Comparison of ENCODE assay signal across 1 fruit fly cellular context in the genomic region with DNA sequence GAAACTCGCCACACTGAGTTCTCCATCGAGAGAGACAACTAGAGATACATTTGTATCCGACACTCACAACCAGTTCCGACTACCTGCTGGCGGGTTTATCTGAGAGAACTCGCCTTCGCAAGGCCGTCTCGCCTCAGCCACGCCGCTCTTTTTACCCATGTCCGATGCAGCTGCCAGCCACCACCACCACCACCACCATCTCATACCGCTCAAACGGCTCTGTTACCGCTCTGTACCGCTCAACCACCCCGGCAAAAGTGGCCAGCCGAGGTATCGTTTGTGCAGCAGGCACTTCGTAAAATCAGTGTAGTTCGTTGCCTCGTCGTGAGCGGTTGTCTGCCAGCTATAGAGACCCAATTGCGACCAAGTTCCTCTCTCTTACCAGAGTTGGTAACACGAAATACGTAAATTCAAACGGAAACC.
TF ChIP-seq lines count a peak whose summit lies in the region.

A gene (plus strand): TSS at position 302 of the 423 bp plus-strand sequence.

TF ChIP-seq in whole organism, embryonic, 481 proteins besides CTCF, POLR2A, EP300 and RAD21 (continued from another document and continues in another):
- TF ChIP-seq mam (GFP tag; optimal IDR thresholded peaks at IDR 0.05; lab: Kevin White, UChicago) (no peak), CG2678 (tag; optimal IDR thresholded peaks at IDR 0.05; lab: Kevin White, UChicago) (peak; percentile 36), Camta (GFP tag; optimal IDR thresholded peaks at IDR 0.05; lab: Kevin White, UChicago) (no peak), Ada2b (GFP tag; IDR thresholded peaks at IDR 0.05; lab: Robert Waterston, UW) (0 out of 2 replicates have a peak, but pooled peaks have one; percentile 20), pfk (GFP tag; optimal IDR thresholded peaks at IDR 0.05; lab: Kevin White, UChicago) (peak; percentile 15), CG3847 (GFP tag; IDR thresholded peaks at IDR 0.05; lab: Robert Waterston, UW) (0 out of 2 replicates have a peak, but pooled peaks have one; percentile 10), org-1 (GFP tag; optimal IDR thresholded peaks at IDR 0.05; lab: Kevin White, UChicago) (no peak), CG2875 (GFP tag; optimal IDR thresholded peaks at IDR 0.05; lab: Kevin White, UChicago) (no peak), CG7745 (tag; optimal IDR thresholded peaks at IDR 0.05; lab: Kevin White, UChicago) (no peak), chinmo (GFP tag; IDR thresholded peaks at IDR 0.05; lab: Robert Waterston, UW; ENCODE audit: partially characterized antibody) (peak; percentile 98), vvl (GFP tag; IDR thresholded peaks at IDR 0.05; lab: Robert Waterston, UW) (peak; percentile 69), Max (GFP tag; optimal IDR thresholded peaks at IDR 0.05; lab: Kevin White, UChicago) (no peak), BEAF-32 (GFP tag; optimal IDR thresholded peaks at IDR 0.05; lab: Kevin White, UChicago) (no peak), MTF-1 (GFP tag; optimal IDR thresholded peaks at IDR 0.05; lab: Kevin White, UChicago; ENCODE audit: borderline replicate concordance) (peak; percentile 41), CG18599 (GFP tag; optimal IDR thresholded peaks at IDR 0.05; lab: Kevin White, UChicago) (peak; percentile 39), tio (GFP tag; optimal IDR thresholded peaks at IDR 0.05; lab: Kevin White, UChicago) (no peak), gro (GFP tag; optimal IDR thresholded peaks at IDR 0.05; lab: Kevin White, UChicago) (peak; percentile 41), pb (GFP tag; optimal IDR thresholded peaks at IDR 0.05; lab: Kevin White, UChicago) (peak; percentile 32), Opbp (GFP tag; IDR thresholded peaks at IDR 0.05; lab: Robert Waterston, UW; ENCODE audit: partially characterized antibody) (peak; percentile 68; the same call in 2 of the 3 replicates), hb (GFP tag; IDR thresholded peaks at IDR 0.05; lab: Robert Waterston, UW; ENCODE audit: partially characterized antibody) (no peak; the same call in 2 of the 3 replicates), toy (GFP tag; IDR thresholded peaks at IDR 0.05; lab: Robert Waterston, UW) (no peak), CG15601 (tag; optimal IDR thresholded peaks at IDR 0.05; lab: Kevin White, UChicago) (peak; percentile 29), CG16779 (GFP tag; IDR thresholded peaks at IDR 0.05; lab: Robert Waterston, UW) (peak; percentile 39; the same call in 1 of the 2 replicates), Adf1 (GFP tag; IDR thresholded peaks at IDR 0.05; lab: Robert Waterston, UW) (peak; percentile 38; the same call in 1 of the 2 replicates), psq (GFP tag; optimal IDR thresholded peaks at IDR 0.05; lab: Kevin White, UChicago) (no peak), CG31365 (tag; optimal IDR thresholded peaks at IDR 0.05; lab: Kevin White, UChicago) (peak; percentile 5), esg (GFP tag; conservative IDR thresholded peaks at IDR 0.05; lab: Robert Waterston, UW) (no peak), klu (GFP tag; IDR thresholded peaks at IDR 0.05; lab: Robert Waterston, UW) (no peak), NFAT (GFP tag; IDR thresholded peaks at IDR 0.05; lab: Robert Waterston, UW) (peak; percentile 64; the same call in 1 of the 2 replicates), gsb-n (tag; optimal IDR thresholded peaks at IDR 0.05; lab: Kevin White, UChicago) (peak; percentile 18), Aef1 (GFP tag; IDR thresholded peaks at IDR 0.05; lab: Robert Waterston, UW) (no peak), CG3726 (GFP tag; IDR thresholded peaks at IDR 0.05; lab: Robert Waterston, UW) (no peak; the same call in 2 of the 3 replicates), sim (GFP tag; IDR thresholded peaks at IDR 0.05; lab: Robert Waterston, UW) (0 out of 2 replicates have a peak, but pooled peaks have one; percentile 10), vnd (GFP tag; IDR thresholded peaks at IDR 0.05; lab: Robert Waterston, UW; ENCODE audit: partially characterized antibody) (0 out of 3 replicates have a peak, but pooled peaks have one; percentile 35), abd-A (tag; optimal IDR thresholded peaks at IDR 0.05; lab: Kevin White, UChicago) (peak; percentile 84), Ssrp (tag; optimal IDR thresholded peaks at IDR 0.05; lab: Kevin White, UChicago) (no peak), salm (tag; optimal IDR thresholded peaks at IDR 0.05; lab: Kevin White, UChicago) (peak; percentile 4), CG8089 (GFP tag; optimal IDR thresholded peaks at IDR 0.05; lab: Kevin White, UChicago) (peak; percentile 51), ranshi (GFP tag; IDR thresholded peaks at IDR 0.05; lab: Robert Waterston, UW) (peak; percentile 8; the same call in 1 of the 2 replicates), cwo (GFP tag; optimal IDR thresholded peaks at IDR 0.05; lab: Kevin White, UChicago) (peak; percentile 16), CG6254 (GFP tag; optimal IDR thresholded peaks at IDR 0.05; lab: Kevin White, UChicago) (peak; percentile 28), Bdp1 (GFP tag; optimal IDR thresholded peaks at IDR 0.05; lab: Kevin White, UChicago) (peak; percentile 12), CG8478 (optimal IDR thresholded peaks at IDR 0.05; lab: Kevin White, UChicago) (peak; percentile 40), Nf-YC (tag; optimal IDR thresholded peaks at IDR 0.05; lab: Kevin White, UChicago) (peak; percentile 56), tna (GFP tag; IDR thresholded peaks at IDR 0.05; lab: Robert Waterston, UW; ENCODE audit: partially characterized antibody) (peak; percentile 58; the same call in 1 of the 2 replicates), E2f2 (GFP tag; IDR thresholded peaks at IDR 0.05; lab: Robert Waterston, UW) (peak; percentile 33; the same call in 1 of the 2 replicates), odd (GFP tag; optimal IDR thresholded peaks at IDR 0.05; lab: Kevin White, UChicago) (peak; percentile 41), CG33557 (GFP tag; optimal IDR thresholded peaks at IDR 0.05; lab: Kevin White, UChicago) (peak; percentile 58), dimm (GFP tag; IDR thresholded peaks at IDR 0.05; lab: Robert Waterston, UW) (no peak), CG30020 (tag; optimal IDR thresholded peaks at IDR 0.05; lab: Kevin White, UChicago) (no peak), gce (GFP tag; IDR thresholded peaks at IDR 0.05; lab: Robert Waterston, UW) (peak; percentile 46; the same call in 1 of the 3 replicates), bsh (GFP tag; optimal IDR thresholded peaks at IDR 0.05; lab: Kevin White, UChicago) (peak in 1 of 2 experiments; percentile 25), CG3163 (GFP tag; optimal IDR thresholded peaks at IDR 0.05; lab: Kevin White, UChicago) (peak; percentile 64), NC2β (GFP tag; optimal IDR thresholded peaks at IDR 0.05; lab: Kevin White, UChicago) (peak; percentile 14), CG18476 (GFP tag; optimal IDR thresholded peaks at IDR 0.05; lab: Kevin White, UChicago) (no peak), CG12299 (tag; optimal IDR thresholded peaks at IDR 0.05; lab: Kevin White, UChicago) (no peak), chn (GFP tag; optimal IDR thresholded peaks at IDR 0.05; lab: Kevin White, UChicago) (peak; percentile 22), CG9932 (GFP tag; IDR thresholded peaks at IDR 0.05; lab: Robert Waterston, UW) (peak; percentile 35; the same call in 1 of the 2 replicates), kah (GFP tag; optimal IDR thresholded peaks at IDR 0.05; lab: Kevin White, UChicago) (peak; percentile 90), repo (GFP tag; optimal IDR thresholded peaks at IDR 0.05; lab: Kevin White, UChicago) (peak; percentile 35), ro (GFP tag; IDR thresholded peaks at IDR 0.05; lab: Robert Waterston, UW) (no peak), CG5953 (GFP tag; IDR thresholded peaks at IDR 0.05; lab: Robert Waterston, UW) (peak; percentile 48; the same call in 1 of the 2 replicates), sug (tag; optimal IDR thresholded peaks at IDR 0.05; lab: Kevin White, UChicago) (peak; percentile 38), stwl (tag; optimal IDR thresholded peaks at IDR 0.05; lab: Kevin White, UChicago) (peak; percentile 19), PHDP (tag; optimal IDR thresholded peaks at IDR 0.05; lab: Kevin White, UChicago) (peak; percentile 38), CHES-1-like (GFP tag; optimal IDR thresholded peaks at IDR 0.05; lab: Kevin White, UChicago) (peak; percentile 52), CG6272 (GFP tag; IDR thresholded peaks at IDR 0.05; lab: Robert Waterston, UW) (no peak), CG14860 (GFP tag; IDR thresholded peaks at IDR 0.05; lab: Robert Waterston, UW; ENCODE audit: partially characterized antibody) (no peak), CG2712 (tag; optimal IDR thresholded peaks at IDR 0.05; lab: Kevin White, UChicago) (peak; percentile 36), ac (GFP tag; optimal IDR thresholded peaks at IDR 0.05; lab: Kevin White, UChicago) (peak; percentile 83), Side (GFP tag; optimal IDR thresholded peaks at IDR 0.05; lab: Kevin White, UChicago) (peak; percentile 39), Gug (GFP tag; IDR thresholded peaks at IDR 0.05; lab: Robert Waterston, UW) (peak; percentile 44; the same call in 2 of the 4 replicates), stc (GFP tag; IDR thresholded peaks at IDR 0.05; lab: Robert Waterston, UW) (peak; percentile 67; the same call in 1 of the 2 replicates), CG6854 (GFP tag; optimal IDR thresholded peaks at IDR 0.05; lab: Kevin White, UChicago) (no peak), CG15514 (GFP tag; optimal IDR thresholded peaks at IDR 0.05; lab: Kevin White, UChicago) (peak; percentile 35), gem (tag; optimal IDR thresholded peaks at IDR 0.05; lab: Kevin White, UChicago) (no peak), Stat92E (GFP tag; optimal IDR thresholded peaks at IDR 0.05; lab: Kevin White, UChicago) (peak in 1 of 3 experiments; percentile 71), gfzf (GFP tag; optimal IDR thresholded peaks at IDR 0.05; lab: Kevin White, UChicago) (no peak), CG14014 (GFP tag; IDR thresholded peaks at IDR 0.05; lab: Robert Waterston, UW) (peak; percentile 53; the same call in 1 of the 2 replicates), CG12391 (tag; optimal IDR thresholded peaks at IDR 0.05; lab: Kevin White, UChicago) (peak; percentile 16), unpg (GFP tag; optimal IDR thresholded peaks at IDR 0.05; lab: Kevin White, UChicago) (peak; percentile 18), ara (GFP tag; IDR thresholded peaks at IDR 0.05; lab: Robert Waterston, UW) (peak; percentile 44; the same call in 1 of the 2 replicates), Ets65A (GFP tag; lab: Kevin White, UChicago) (no peak), CG18262 (tag; optimal IDR thresholded peaks at IDR 0.05; lab: Kevin White, UChicago) (peak; percentile 24), Hey (tag; optimal IDR thresholded peaks at IDR 0.05; lab: Kevin White, UChicago) (no peak), sens-2 (GFP tag; IDR thresholded peaks at IDR 0.05; lab: Robert Waterston, UW) (peak; percentile 80), CG13424 (tag; optimal IDR thresholded peaks at IDR 0.05; lab: Kevin White, UChicago) (no peak), jing (GFP tag; optimal IDR thresholded peaks at IDR 0.05; lab: Kevin White, UChicago) (peak; percentile 29), ATbp (GFP tag; optimal IDR thresholded peaks at IDR 0.05; lab: Kevin White, UChicago) (peak; percentile 15), bbx (GFP tag; IDR thresholded peaks at IDR 0.05; lab: Robert Waterston, UW; ENCODE audit: partially characterized antibody) (peak; percentile 74), fd102C (GFP tag; optimal IDR thresholded peaks at IDR 0.05; lab: Kevin White, UChicago) (peak; percentile 3), pros (GFP tag; optimal IDR thresholded peaks at IDR 0.05; lab: Kevin White, UChicago) (peak; percentile 82), NfI (GFP tag; optimal IDR thresholded peaks at IDR 0.05; lab: Kevin White, UChicago) (peak; percentile 3), D19A (tag; optimal IDR thresholded peaks at IDR 0.05; lab: Kevin White, UChicago) (peak; percentile 23), CG16813 (GFP tag; IDR thresholded peaks at IDR 0.05; lab: Robert Waterston, UW; ENCODE audit: partially characterized antibody) (peak; percentile 31; the same call in 1 of the 3 replicates), CG10321 (GFP tag; IDR thresholded peaks at IDR 0.05; lab: Robert Waterston, UW) (no peak), z (GFP tag; IDR thresholded peaks at IDR 0.05; lab: Robert Waterston, UW) (peak; percentile 98), emc (GFP tag; optimal IDR thresholded peaks at IDR 0.05; lab: Kevin White, UChicago) (no peak), Jarid2 (GFP tag; optimal IDR thresholded peaks at IDR 0.05; lab: Kevin White, UChicago) (peak; percentile 99), CG11093 (GFP tag; IDR thresholded peaks at IDR 0.05; lab: Robert Waterston, UW) (no peak), kni (GFP tag; optimal IDR thresholded peaks at IDR 0.05; lab: Kevin White, UChicago) (peak; percentile 87), knrl (GFP tag; IDR thresholded peaks at IDR 0.05; lab: Robert Waterston, UW; ENCODE audit: partially characterized antibody) (0 out of 3 replicates have a peak, but pooled peaks have one; percentile 6), tap (tag; optimal IDR thresholded peaks at IDR 0.05; lab: Kevin White, UChicago) (peak; percentile 23), CG43689 (GFP tag; IDR thresholded peaks at IDR 0.05; lab: Robert Waterston, UW) (no peak), CrebB (tag; optimal IDR thresholded peaks at IDR 0.05; lab: Kevin White, UChicago) (peak; percentile 16), aop (GFP tag; IDR thresholded peaks at IDR 0.05; lab: Robert Waterston, UW) (peak; percentile 72), sima (GFP tag; optimal IDR thresholded peaks at IDR 0.05; lab: Kevin White, UChicago) (no peak), ssp (GFP tag; IDR thresholded peaks at IDR 0.05; lab: Robert Waterston, UW) (no peak), CG11696 (GFP tag; IDR thresholded peaks at IDR 0.05; lab: Robert Waterston, UW) (0 out of 2 replicates have a peak, but pooled peaks have one; percentile 19), dati (GFP tag; IDR thresholded peaks at IDR 0.05; lab: Robert Waterston, UW) (no peak), CG10979 (tag; optimal IDR thresholded peaks at IDR 0.05; lab: Kevin White, UChicago) (peak; percentile 15), zen (tag; optimal IDR thresholded peaks at IDR 0.05; lab: Kevin White, UChicago) (peak; percentile 40), CG8765 (GFP tag; IDR thresholded peaks at IDR 0.05; lab: Robert Waterston, UW) (peak; percentile 23; the same call in 1 of the 2 replicates), sqz (GFP tag; optimal IDR thresholded peaks at IDR 0.05; lab: Kevin White, UChicago) (peak; percentile 75), wor (GFP tag; IDR thresholded peaks at IDR 0.05; lab: Robert Waterston, UW) (no peak), CG16863 (GFP tag; optimal IDR thresholded peaks at IDR 0.05; lab: Kevin White, UChicago) (peak; percentile 21), CG18619 (GFP tag; optimal IDR thresholded peaks at IDR 0.05; lab: Kevin White, UChicago) (no peak), grau (tag; optimal IDR thresholded peaks at IDR 0.05; lab: Kevin White, UChicago) (peak; percentile 33), fru (optimal IDR thresholded peaks at IDR 0.05; lab: Kevin White, UChicago) (no peak), CG9727 (GFP tag; optimal IDR thresholded peaks at IDR 0.05; lab: Kevin White, UChicago) (peak; percentile 50), nau (GFP tag; optimal IDR thresholded peaks at IDR 0.05; lab: Kevin White, UChicago) (peak; percentile 61)
